Worm (Caenorhabditis elegans) whole organism, mixed stage, embryonic: ENCODE data around the gene try-11.

Source experiments
- bed-3 ChIP-seq: fragments of 200-800 bp; sonication (Bioruptor generic); optimal IDR thresholded peaks from 3 replicates; lab custom pipeline; 2018; ENCODE audit warnings: mild to moderate bottlenecking, missing genetic modification characterization, moderate library complexity, missing compliant biosample characterization
- blmp-1 ChIP-seq: fragments of 150-350 bp; optimal IDR thresholded peaks from 2 replicates; lab custom pipeline; 2014; ENCODE audit warnings: missing biosample characterization, missing genetic modification characterization
- ceh-43 ChIP-seq: fragments of 200-800 bp; sonication (Bioruptor generic); optimal IDR thresholded peaks from 2 replicates; lab custom pipeline; 2018; ENCODE audit warnings: mild to moderate bottlenecking, missing genetic modification characterization, moderate library complexity, missing compliant biosample characterization
- ceh-83 ChIP-seq: fragments of 200-800 bp; sonication (Bioruptor generic); optimal IDR thresholded peaks from 2 replicates; lab custom pipeline; 2018; ENCODE audit warnings: mild to moderate bottlenecking, missing genetic modification characterization, missing compliant biosample characterization
- ces-1 ChIP-seq: fragments of 150-350 bp; optimal IDR thresholded peaks from 2 replicates; lab custom pipeline; 2014; ENCODE audit warnings: missing biosample characterization, missing genetic modification reagents, missing genetic modification characterization
- elt-1 ChIP-seq: sonication (generic microtip); optimal IDR thresholded peaks from 2 replicates; lab custom pipeline; 2017; ENCODE audit warnings: missing genetic modification characterization, mild to moderate bottlenecking, missing compliant biosample characterization, antibody characterized with exemption, moderate library complexity, borderline replicate concordance; ENCODE audit not compliant: insufficient read depth
- elt-3 ChIP-seq: fragments of 150-350 bp; optimal IDR thresholded peaks from 2 replicates; lab custom pipeline; 2014; ENCODE audit warnings: missing biosample characterization, missing genetic modification characterization
- flh-1 ChIP-seq: fragments of 200-800 bp; sonication (Bioruptor generic); optimal IDR thresholded peaks from 2 replicates; lab custom pipeline; 2018; ENCODE audit warnings: mild to moderate bottlenecking, missing genetic modification characterization, moderate library complexity, missing compliant biosample characterization
- ham-2 ChIP-seq: fragments of 200-800 bp; sonication (Bioruptor generic); optimal IDR thresholded peaks from 2 replicates; lab custom pipeline; 2018; ENCODE audit warnings: mild to moderate bottlenecking, missing genetic modification characterization, missing compliant biosample characterization
- hlh-1 ChIP-seq: fragments of 150-350 bp; optimal IDR thresholded peaks from 2 replicates; lab custom pipeline; 2014; ENCODE audit warnings: missing biosample characterization, missing genetic modification reagents, missing genetic modification characterization
- lin-13 ChIP-seq: fragments of 150-350 bp; optimal IDR thresholded peaks from 2 replicates; lab custom pipeline; 2014; ENCODE audit warnings: missing biosample characterization, missing genetic modification characterization
- lsy-2 ChIP-seq: fragments of 150-350 bp; optimal IDR thresholded peaks from 2 replicates; lab custom pipeline; 2014; ENCODE audit warnings: missing biosample characterization, missing genetic modification characterization
- mep-1 ChIP-seq: fragments of 150-350 bp; optimal IDR thresholded peaks from 2 replicates; lab custom pipeline; 2017; ENCODE audit warnings: missing biosample characterization, missing genetic modification reagents, missing genetic modification characterization, inconsistent platforms
- mls-2 ChIP-seq: sonication (generic microtip); optimal IDR thresholded peaks from 2 replicates; lab custom pipeline; 2016; ENCODE audit warnings: mild to moderate bottlenecking, missing genetic modification characterization, moderate library complexity, missing compliant biosample characterization
- nhr-2 ChIP-seq: fragments of 150-350 bp; optimal IDR thresholded peaks from 2 replicates; lab custom pipeline; 2014; ENCODE audit warnings: missing biosample characterization, missing genetic modification characterization
- nhr-237 ChIP-seq: fragments of 150-350 bp; optimal IDR thresholded peaks from 2 replicates; lab custom pipeline; 2014; ENCODE audit warnings: missing biosample characterization, missing genetic modification characterization
- nhr-28 ChIP-seq: fragments of 150-350 bp; optimal IDR thresholded peaks from 2 replicates; lab custom pipeline; 2014; ENCODE audit warnings: missing biosample characterization, missing genetic modification characterization
- nhr-76 ChIP-seq: sonication (generic microtip); optimal IDR thresholded peaks from 2 replicates; lab custom pipeline; 2017; ENCODE audit warnings: missing biosample characterization, missing genetic modification characterization
- snpc-4 ChIP-seq: fragments of 150-350 bp; optimal IDR thresholded peaks from 2 replicates; lab custom pipeline; 2014; ENCODE audit warnings: missing biosample characterization, missing genetic modification characterization
- tbx-8 ChIP-seq: fragments of 200-800 bp; sonication (Bioruptor generic); optimal IDR thresholded peaks from 2 replicates; lab custom pipeline; 2018; ENCODE audit warnings: mild to moderate bottlenecking, missing genetic modification characterization, moderate library complexity, missing compliant biosample characterization
- unc-120 ChIP-seq: sonication (generic microtip); optimal IDR thresholded peaks from 2 replicates; lab custom pipeline; 2017; ENCODE audit warnings: missing genetic modification characterization, missing compliant biosample characterization; ENCODE audit not compliant: poor library complexity, severe bottlenecking
- zip-8 ChIP-seq: fragments of 150-350 bp; optimal IDR thresholded peaks from 2 replicates; lab custom pipeline; 2014; ENCODE audit warnings: missing biosample characterization, missing genetic modification characterization
- ztf-11 ChIP-seq: fragments of 150-350 bp; optimal IDR thresholded peaks from 2 replicates; lab custom pipeline; 2014; ENCODE audit warnings: missing biosample characterization, missing genetic modification characterization

try-11 gene

ce11 chrV:7420162-7420561, 31.4 kb upstream of the try-11 start, which contains the start of gene srxa-4:
Gene srxa-4, plus strand, starts transcription at chrV:7420462.
- no peak for TF ChIP-seq mls-2 (tag; lab: Kevin White, UChicago)
- no peak for TF ChIP-seq snpc-4
- TF ChIP-seq ceh-83 = no peak
- TF ChIP-seq lin-13 (tag; lab: Kevin White, UChicago) = no peak

ce11 chrV:7424336-7424735, 27.2 kb upstream of the try-11 start, which contains the start of gene F18E3.10:
Gene F18E3.10, minus strand, starts transcription at chrV:7424436.
- TF ChIP-seq nhr-76 (tag; lab: Kevin White, UChicago) (no peak), unc-120 (tag; lab: Kevin White, UChicago) (no peak), hlh-1 (tag; lab: Kevin White, UChicago) (no peak), mep-1 (tag; lab: Kevin White, UChicago) (no peak)

ce11 chrV:7426594-7426993, 24.9 kb upstream of the try-11 start, which contains the start of gene srw-68:
Gene srw-68, minus strand, starts transcription at chrV:7426694.
- no peak for TF ChIP-seq tbx-8
- TF ChIP-seq nhr-237 (tag; lab: Kevin White, UChicago) = no peak

- TF ChIP-seq ztf-11 (no peak), flh-1 (GFP tag; lab: Kevin White, UChicago) (no peak), ceh-43 (GFP tag; lab: Kevin White, UChicago) (no peak), nhr-237 (tag; lab: Kevin White, UChicago) (no peak), zip-8 (tag; lab: Kevin White, UChicago) (no peak)
Observed at ce11 chrV:7428880-7429279, 22.6 kb upstream of the try-11 start, which contains the start of gene srw-69. Gene srw-69, minus strand, starts transcription at chrV:7428980.

ce11 chrV:7431016-7431415, 20.5 kb upstream of the try-11 start, which contains the start of gene srw-71:
Gene srw-71, minus strand, starts transcription at chrV:7431116.
- TF ChIP-seq nhr-76 (tag; lab: Kevin White, UChicago) = no peak

ce11 chrV:7432441-7433146, 18.9 kb upstream of the try-11 start:
- TF ChIP-seq elt-1 (tag; lab: Kevin White, UChicago) = no peak
- no peak for TF ChIP-seq bed-3 (GFP tag; lab: Kevin White, UChicago)
- no peak for TF ChIP-seq nhr-2 (tag; lab: Kevin White, UChicago)
- no peak for TF ChIP-seq unc-120 (tag; lab: Kevin White, UChicago)
- TF ChIP-seq ceh-83 = no peak
- no peak for TF ChIP-seq elt-3 (tag; lab: Kevin White, UChicago)
- no peak for TF ChIP-seq ces-1 (GFP tag; lab: Kevin White, UChicago)
- TF ChIP-seq blmp-1 (tag; lab: Kevin White, UChicago) = no peak

- TF ChIP-seq nhr-237 (tag; lab: Kevin White, UChicago) (no peak), nhr-28 (tag; lab: Kevin White, UChicago) (no peak), ceh-83 (no peak), lsy-2 (tag; lab: Kevin White, UChicago) (no peak), ham-2 (GFP tag; lab: Kevin White, UChicago) (no peak)
Observed at ce11 chrV:7434805-7435363, 16.6 kb upstream of the try-11 start.
